Worm (Caenorhabditis elegans): Measurements from ENCODE around the gene che-2.
A peak's percentile ranks its signal among the peaks of the same experiment; 100 is the strongest.

Gene che-2

DNA sequence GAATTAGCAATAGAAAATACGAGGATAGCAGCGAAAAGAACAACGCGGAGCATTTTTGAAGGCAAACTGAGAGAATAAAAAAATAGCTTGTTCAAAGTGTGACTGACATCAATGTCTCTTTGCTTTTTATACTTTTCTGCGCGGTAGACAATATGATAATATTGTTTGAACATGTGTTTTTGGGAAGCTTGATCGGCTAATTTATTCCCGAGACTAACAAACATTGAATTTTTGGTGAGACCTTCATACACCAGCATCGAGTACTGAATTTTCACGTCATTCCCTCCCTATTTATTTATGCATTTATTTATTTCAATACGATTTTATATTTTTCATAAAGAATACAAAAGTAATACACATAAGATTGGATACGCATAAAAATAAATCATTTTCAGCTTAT is 49.7 kb downstream of the che-2 start, which contains the start of gene B0310.6:
Gene B0310.6, minus strand, starts transcription at position 101 of the 400 bp plus-strand sequence.
- no peak for TF ChIP-seq ceh-13 (GFP tag; optimal IDR thresholded peaks at IDR 0.05)
- TF ChIP-seq scrt-1 (GFP tag; IDR thresholded peaks at IDR 0.05), result no peak
- TF ChIP-seq hnd-1 (tag; optimal IDR thresholded peaks at IDR 0.05), result no peak
- TF ChIP-seq flt-1 (GFP tag; IDR thresholded peaks at IDR 0.05), result no peak
- TF ChIP-seq tbx-11 (GFP tag; IDR thresholded peaks at IDR 0.05), result no peak
- TF ChIP-seq aly-1 (tag; optimal IDR thresholded peaks at IDR 0.05), result no peak
- TF ChIP-seq B0310.2 (tag; optimal IDR thresholded peaks at IDR 0.05), result no peak
- TF ChIP-seq hmg-4 (GFP tag; optimal IDR thresholded peaks at IDR 0.05), result no peak
- no peak for TF ChIP-seq tbx-37 (GFP tag; conservative IDR thresholded peaks at IDR 0.05)
- TF ChIP-seq ceh-36 (tag; optimal IDR thresholded peaks at IDR 0.05), result no peak
- no peak for TF ChIP-seq hmbx-1 (tag; optimal IDR thresholded peaks at IDR 0.05)
- TF ChIP-seq pes-1 (GFP tag; IDR thresholded peaks at IDR 0.05), result no peak
- TF ChIP-seq F13C5.2 (tag; optimal IDR thresholded peaks at IDR 0.05), result no peak

DNA sequence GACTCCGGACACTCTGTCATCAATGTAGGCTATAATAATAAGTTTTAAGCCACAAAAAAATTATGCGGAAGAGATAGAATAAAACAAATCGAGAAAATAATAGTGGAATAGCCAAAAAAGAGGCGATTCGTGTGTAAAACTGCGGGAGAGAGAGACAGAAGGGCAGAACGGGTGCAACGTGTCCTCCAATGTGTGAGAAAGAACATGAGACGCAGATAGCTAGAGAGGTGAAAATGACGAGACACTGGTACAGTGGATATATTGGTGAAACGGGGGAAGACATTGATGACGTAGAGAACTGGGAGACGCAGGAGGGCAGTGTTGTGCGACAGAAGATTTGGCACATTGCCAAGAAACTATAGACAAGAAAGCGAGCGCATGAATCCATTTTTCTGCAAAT is 54.5 kb downstream of the che-2 start, which contains the start of gene F28C10.3:
Gene F28C10.3, minus strand, starts transcription at position 101 of the 400 bp plus-strand sequence.
- TF ChIP-seq hmg-4 (GFP tag; optimal IDR thresholded peaks at IDR 0.05) (peak; percentile 34), tra-4 (tag; optimal IDR thresholded peaks at IDR 0.05) (no peak), ets-7 (tag; optimal IDR thresholded peaks at IDR 0.05) (no peak), tbx-11 (GFP tag; IDR thresholded peaks at IDR 0.05) (no peak), hmbx-1 (tag; optimal IDR thresholded peaks at IDR 0.05) (no peak), F13C5.2 (tag; optimal IDR thresholded peaks at IDR 0.05) (peak; percentile 61)

Measured in whole organism, early embryonic.